Fruit fly (Drosophila melanogaster) Kc167 (cell line): ENCODE data around the gene eIF5B.

Source experiments
- Myc ChIP-seq: fragments of >200 bp; optimal IDR thresholded peaks from 2 replicates; lab custom pipeline; 2017; ENCODE audit warnings: missing external identifiers
- h ChIP-seq: fragments of >200 bp; optimal IDR thresholded peaks from 3 replicates; lab custom pipeline; 2018; ENCODE audit warnings: missing external identifiers
- insv ChIP-seq: fragments of >200 bp; optimal IDR thresholded peaks from 3 replicates; lab custom pipeline; 2018; ENCODE audit warnings: missing external identifiers
- psq ChIP-seq: fragments of >200 bp; optimal IDR thresholded peaks from 2 replicates; lab custom pipeline; 2017; ENCODE audit warnings: missing external identifiers
- ttk ChIP-seq: sonication (Bioruptor generic); optimal IDR thresholded peaks from 2 replicates; lab custom pipeline; 2017; ENCODE audit warnings: missing external identifiers

DNA sequence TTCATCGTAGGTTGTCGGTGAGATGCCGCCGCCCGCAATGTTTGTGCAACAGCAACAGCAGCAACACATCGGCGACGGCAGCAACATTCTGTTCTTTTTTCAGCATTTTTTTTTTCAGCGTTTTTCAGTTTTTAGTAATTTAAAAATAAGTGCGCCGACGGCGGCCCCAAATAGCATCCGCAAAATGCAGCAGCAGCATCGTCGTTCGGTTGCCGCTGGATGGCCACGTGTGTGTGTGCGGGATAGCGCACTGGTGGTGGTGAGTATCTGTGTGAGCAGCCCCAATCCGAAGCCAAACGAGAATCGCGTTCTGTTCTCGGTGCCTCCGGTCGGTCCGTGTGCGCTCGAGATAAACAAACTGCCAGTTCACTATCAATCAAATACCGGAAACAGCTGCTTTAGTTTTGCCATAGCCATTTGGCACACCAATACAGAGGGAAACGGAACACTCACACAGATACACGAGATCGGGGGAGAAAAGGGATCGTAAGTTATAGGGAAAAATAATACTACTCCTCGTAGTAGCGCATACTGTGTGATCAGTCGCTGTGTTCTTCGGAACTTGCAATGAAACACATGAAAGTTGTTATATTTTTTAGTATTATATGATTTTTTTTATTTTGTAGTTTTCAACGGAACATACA lies 60.1 kb downstream of the eIF5B start:
- no peak for TF ChIP-seq h (lab: Kevin White, UChicago)
- no peak for TF ChIP-seq insv (lab: Kevin White, UChicago)
- no peak for TF ChIP-seq ttk
- no peak for TF ChIP-seq Myc (lab: Kevin White, UChicago)
- no peak for TF ChIP-seq psq
